Fruit fly (Drosophila melanogaster) whole organism: Measurements from ENCODE around the gene FucTD.

Experiments used
- CG8478 ChIP-seq: fragments of >200 bp; optimal IDR thresholded peaks from 2 replicates; lab custom pipeline; 2018; ENCODE audit warnings: inconsistent platforms
- Dll ChIP-seq: fragments of >200 bp; optimal IDR thresholded peaks from 2 replicates; lab custom pipeline; 2017
- EcR ChIP-seq, 2 experiments: fragments of >200 bp; optimal IDR thresholded peaks; 2 replicates each; lab custom pipeline; 2017; ENCODE audit warnings: missing biosample characterization in 2 of 2, missing genetic modification characterization in 2 of 2, missing genetic modification reagents in 2 of 2
- pan ChIP-seq: fragments of >200 bp; optimal IDR thresholded peaks from 2 replicates; lab custom pipeline; 2017
- psq ChIP-seq: fragments of >200 bp; optimal IDR thresholded peaks from 2 replicates; lab custom pipeline; 2017
- usp ChIP-seq: fragments of >200 bp; optimal IDR thresholded peaks from 2 replicates; lab custom pipeline; 2017; ENCODE audit warnings: missing biosample characterization, missing genetic modification characterization, mixed read lengths

The FucTD gene

DNA sequence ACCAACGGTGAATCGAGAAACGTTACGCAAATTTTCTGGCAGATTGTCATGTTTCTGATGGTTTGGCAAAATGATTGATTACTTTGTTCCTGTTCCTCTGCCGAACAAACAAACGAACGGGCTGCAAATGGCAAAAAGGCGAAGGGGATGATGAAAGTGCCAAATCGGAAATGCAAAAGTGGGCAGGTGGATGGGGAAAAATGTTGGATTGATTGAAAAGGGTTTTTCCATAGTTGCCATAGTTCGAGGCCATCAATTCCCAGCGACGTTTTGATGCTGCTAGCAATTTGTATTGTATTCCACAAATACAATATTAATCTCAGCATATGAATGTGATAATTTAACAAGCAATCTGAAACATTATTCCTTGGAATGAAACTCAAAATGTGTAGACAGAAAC is at the start of gene FucTD:
TSS of gene FucTD (plus strand) at position 301 of the 400 bp plus-strand sequence.
- TF ChIP-seq usp, result no peak
- no peak for TF ChIP-seq EcR (GFP tag; optimal IDR thresholded peaks at IDR 0.05; lab: Kevin White, UChicago)

dm6 chr3L:1366879-1367650 is 49.0 kb upstream of the FucTD start:
- TF ChIP-seq EcR (GFP tag; optimal IDR thresholded peaks at IDR 0.05; lab: Kevin White, UChicago), result no peak
- TF ChIP-seq pan, result no peak
- TF ChIP-seq Dll, result no peak
- no peak for TF ChIP-seq usp
- TF ChIP-seq CG8478, result no peak
- no peak for TF ChIP-seq psq (lab: Kevin White, UChicago)

- no peak for TF ChIP-seq usp
- no peak for TF ChIP-seq CG8478
- no peak for TF ChIP-seq Dll
- TF ChIP-seq psq (lab: Kevin White, UChicago), result no peak
- TF ChIP-seq EcR (GFP tag; optimal IDR thresholded peaks at IDR 0.05; lab: Kevin White, UChicago), result no peak
Observed at dm6 chr3L:1368201-1368617, 47.8 kb upstream of the FucTD start.

dm6 chr3L:1370099-1370678 is 45.8 kb upstream of the FucTD start, which contains the start of gene ru:
ru (plus strand) TSS chr3L:1370628.
- TF ChIP-seq usp (no peak), pan (no peak), EcR (GFP tag; optimal IDR thresholded peaks at IDR 0.05; lab: Kevin White, UChicago) (no peak), CG8478 (no peak), psq (lab: Kevin White, UChicago) (no peak), Dll (no peak)

DNA sequence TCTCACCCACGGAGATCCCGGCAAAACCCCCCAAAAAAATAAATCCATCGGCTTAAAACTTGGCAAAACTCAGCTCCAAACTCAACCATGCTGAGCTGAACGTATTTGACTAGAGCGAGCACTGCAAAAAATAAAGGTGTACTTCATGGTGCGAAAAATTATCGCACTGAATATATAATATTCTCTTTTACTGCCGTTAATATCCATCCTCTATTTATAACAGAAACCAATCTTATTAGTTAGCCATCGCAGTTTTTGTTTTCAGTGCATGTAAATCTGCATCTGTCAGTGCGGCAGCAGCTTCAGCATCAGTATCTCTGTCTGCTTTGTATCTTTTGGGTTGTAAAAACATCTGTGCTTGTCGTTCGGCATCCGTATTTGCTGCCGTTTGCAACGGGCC is 45.1 kb upstream of the FucTD start:
- TF ChIP-seq usp, result no peak
- no peak for TF ChIP-seq pan
- no peak for TF ChIP-seq EcR (GFP tag; optimal IDR thresholded peaks at IDR 0.05; lab: Kevin White, UChicago)
- no peak for TF ChIP-seq psq (lab: Kevin White, UChicago)
- no peak for TF ChIP-seq Dll
- no peak for TF ChIP-seq CG8478

DNA sequence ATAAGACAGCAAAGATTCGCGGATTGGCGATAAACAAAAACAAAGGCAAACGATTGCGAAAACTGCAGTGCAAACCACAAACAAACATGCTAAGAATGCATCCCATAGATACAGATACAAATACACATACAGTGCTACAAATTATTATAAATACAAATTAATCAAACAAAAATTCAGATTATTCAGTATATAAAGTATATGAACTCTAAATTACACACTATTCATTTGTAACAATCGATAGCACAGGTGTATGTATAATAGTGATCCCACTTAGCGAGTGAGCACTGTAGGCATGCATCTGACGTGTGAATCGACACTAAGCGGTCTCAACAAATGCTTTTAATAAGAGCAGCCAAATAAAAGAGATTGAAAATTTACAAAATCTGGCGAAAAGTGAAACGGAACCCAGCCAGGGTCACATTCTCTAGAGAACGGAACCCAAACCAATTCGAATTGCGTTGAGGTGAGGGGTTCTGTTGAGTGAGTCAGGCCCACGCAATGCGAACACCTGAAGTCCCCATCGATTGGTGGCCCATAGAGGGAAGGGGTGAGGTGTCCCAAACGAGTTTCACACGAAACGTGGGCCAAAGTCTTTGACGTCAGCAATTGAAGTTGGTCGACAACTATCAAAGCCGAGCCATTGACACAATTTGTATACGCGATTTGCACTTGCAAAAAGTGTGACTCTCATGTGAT is 41.4 kb upstream of the FucTD start:
- TF ChIP-seq psq (lab: Kevin White, UChicago) (no peak), Dll (no peak), CG8478 (no peak), EcR (GFP tag; optimal IDR thresholded peaks at IDR 0.05; lab: Kevin White, UChicago) (no peak), usp (no peak), pan (no peak)

- TF ChIP-seq psq (lab: Kevin White, UChicago) (no peak), usp (no peak), Dll (no peak), pan (no peak), CG8478 (no peak), EcR (GFP tag; optimal IDR thresholded peaks at IDR 0.05; lab: Kevin White, UChicago) (no peak)
Observed at dm6 chr3L:1376014-1376745, 39.9 kb upstream of the FucTD start.

- no peak for TF ChIP-seq usp
- no peak for TF ChIP-seq psq (lab: Kevin White, UChicago)
- TF ChIP-seq Dll, result no peak
- no peak for TF ChIP-seq CG8478
- TF ChIP-seq EcR (GFP tag; optimal IDR thresholded peaks at IDR 0.05; lab: Kevin White, UChicago), result no peak
Observed at dm6 chr3L:1378098-1378645, 37.9 kb upstream of the FucTD start.

DNA sequence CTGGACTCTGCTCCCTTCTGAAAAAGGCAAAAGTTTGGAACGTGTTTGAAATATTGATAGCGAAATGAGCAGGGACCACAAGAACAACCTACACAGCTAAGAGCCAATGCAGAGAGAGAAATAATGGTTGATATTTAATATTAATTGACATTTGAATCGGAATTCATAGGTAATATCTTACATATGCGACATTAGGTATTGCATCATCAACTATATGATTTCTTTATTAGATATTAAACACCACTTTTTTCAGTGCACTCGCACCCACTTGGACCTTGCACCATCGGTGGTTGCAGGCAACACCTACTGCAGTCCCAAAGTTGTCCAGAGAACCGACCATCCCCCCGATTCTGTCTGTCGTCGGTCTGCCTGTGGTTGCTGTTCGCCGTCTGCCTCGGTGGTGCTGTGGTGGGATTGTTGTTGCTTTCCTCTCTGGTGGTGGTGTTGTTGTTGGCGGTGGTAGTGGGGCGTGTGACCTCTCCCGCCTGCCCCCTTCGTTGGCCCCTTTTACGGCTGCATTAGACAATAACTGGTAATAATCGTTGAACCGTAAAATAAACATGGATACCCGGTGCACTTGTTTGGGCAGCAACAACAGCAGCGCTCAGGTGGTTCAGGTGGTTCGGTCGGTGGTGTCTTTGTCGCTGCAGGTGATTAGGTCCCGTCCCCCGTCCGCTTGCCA is 37.0 kb upstream of the FucTD start:
- TF ChIP-seq usp (no peak), EcR (GFP tag; optimal IDR thresholded peaks at IDR 0.05; lab: Kevin White, UChicago) (peak in 1 of 2 experiments; percentile 22), pan (no peak)

DNA sequence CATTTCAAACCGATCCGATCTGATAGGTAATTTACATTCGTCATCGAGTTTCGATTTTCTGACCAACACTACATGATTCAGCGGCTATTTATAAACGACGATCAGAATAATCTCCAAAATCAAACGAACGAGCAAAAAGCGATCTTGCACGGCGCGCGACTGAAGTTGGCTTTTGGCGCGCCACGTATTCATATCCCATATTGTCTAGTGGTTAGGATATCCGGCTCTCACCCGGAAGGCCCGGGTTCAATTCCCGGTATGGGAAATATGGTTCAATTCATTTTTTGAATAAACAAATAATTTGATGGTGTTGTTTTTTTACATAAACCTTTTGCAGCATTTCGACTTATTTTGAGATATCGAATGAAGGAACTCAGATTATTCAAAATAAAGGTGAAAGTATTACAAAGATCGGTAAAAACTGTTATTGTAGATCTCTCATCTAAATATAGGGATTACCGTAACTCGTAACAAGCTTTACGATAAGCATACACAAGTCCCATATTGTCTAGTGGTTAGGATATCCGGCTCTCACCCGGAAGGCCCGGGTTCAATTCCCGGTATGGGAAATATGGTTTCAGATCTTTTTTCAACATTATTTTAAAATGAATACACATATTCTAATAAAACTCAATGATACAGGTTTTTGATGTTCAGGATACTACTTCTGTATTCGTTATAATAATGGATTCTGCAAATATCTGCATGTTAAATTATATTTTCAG is 36.1 kb upstream of the FucTD start:
- TF ChIP-seq Dll (no peak), CG8478 (no peak), psq (lab: Kevin White, UChicago) (no peak), EcR (GFP tag; optimal IDR thresholded peaks at IDR 0.05; lab: Kevin White, UChicago) (no peak), usp (no peak), pan (no peak)

- TF ChIP-seq CG8478 (no peak), usp (no peak), psq (lab: Kevin White, UChicago) (no peak), Dll (no peak), EcR (GFP tag; optimal IDR thresholded peaks at IDR 0.05; lab: Kevin White, UChicago) (no peak), pan (no peak)
Observed at dm6 chr3L:1380959-1381358, 35.1 kb upstream of the FucTD start.
